Worm (Caenorhabditis elegans) whole organism, L2 larva: Measurements from ENCODE around the gene gex-5.

Source experiments
- C34F6.9 ChIP-seq: fragments of 150-350 bp; optimal IDR thresholded peaks from 2 replicates; lab custom pipeline; 2014; ENCODE audit warnings: missing biosample characterization, missing genetic modification characterization
- F13H6.1 ChIP-seq: sonication (generic microtip); optimal IDR thresholded peaks from 2 replicates; lab custom pipeline; 2016; ENCODE audit warnings: missing genetic modification characterization, missing compliant biosample characterization
- R02D3.7 ChIP-seq: fragments of 150-350 bp; optimal IDR thresholded peaks from 2 replicates; lab custom pipeline; 2014; ENCODE audit warnings: missing biosample characterization, missing genetic modification characterization
- Y55F3AM.14 ChIP-seq: fragments of 200-800 bp; sonication (Bioruptor generic); optimal IDR thresholded peaks from 2 replicates; lab custom pipeline; 2018; ENCODE audit warnings: mild to moderate bottlenecking, missing genetic modification characterization, missing compliant biosample characterization
- ZK546.5 ChIP-seq: sonication (generic microtip); optimal IDR thresholded peaks from 2 replicates; lab custom pipeline; 2017; ENCODE audit warnings: missing biosample characterization, missing genetic modification characterization
- alr-1 ChIP-seq: fragments of 150-350 bp; optimal IDR thresholded peaks from 2 replicates; lab custom pipeline; 2014; ENCODE audit warnings: missing biosample characterization, missing genetic modification characterization
- aly-2 ChIP-seq: fragments of 150-350 bp; optimal IDR thresholded peaks from 2 replicates; lab custom pipeline; 2014; ENCODE audit warnings: missing biosample characterization, missing genetic modification characterization
- ama-1 ChIP-seq: fragments of 150-350 bp; optimal IDR thresholded peaks from 2 replicates; lab custom pipeline; 2018; ENCODE audit warnings: inconsistent platforms
- blmp-1 ChIP-seq: sonication (generic microtip); optimal IDR thresholded peaks from 2 replicates; lab custom pipeline; 2017; ENCODE audit warnings: missing genetic modification characterization, mild to moderate bottlenecking, missing compliant biosample characterization, antibody characterized with exemption, moderate library complexity; ENCODE audit not compliant: insufficient read depth
- ceh-16 ChIP-seq: fragments of 150-350 bp; optimal IDR thresholded peaks from 2 replicates; lab custom pipeline; 2014; ENCODE audit warnings: missing biosample characterization, missing genetic modification characterization
- ceh-82 ChIP-seq: fragments of 150-350 bp; optimal IDR thresholded peaks from 2 replicates; lab custom pipeline; 2014; ENCODE audit warnings: missing biosample characterization, missing genetic modification characterization
- crh-2 ChIP-seq: sonication (generic microtip); optimal IDR thresholded peaks from 2 replicates; lab custom pipeline; 2017; ENCODE audit warnings: missing biosample characterization, missing genetic modification characterization
- dmd-4 ChIP-seq: sonication (generic microtip); optimal IDR thresholded peaks from 2 replicates; lab custom pipeline; 2017; ENCODE audit warnings: missing biosample characterization, missing genetic modification characterization
- egl-27 ChIP-seq: sonication (generic microtip); optimal IDR thresholded peaks from 3 replicates; lab custom pipeline; 2017; ENCODE audit warnings: missing biosample characterization, missing genetic modification reagents, missing genetic modification characterization
- elt-1 ChIP-seq: fragments of 150-350 bp; optimal IDR thresholded peaks from 2 replicates; lab custom pipeline; 2014; ENCODE audit warnings: missing biosample characterization, missing genetic modification characterization
- elt-3 ChIP-seq: sonication (generic microtip); optimal IDR thresholded peaks from 2 replicates; lab custom pipeline; 2017; ENCODE audit warnings: missing biosample characterization, missing genetic modification characterization
- fos-1 ChIP-seq: fragments of 150-350 bp; optimal IDR thresholded peaks from 2 replicates; lab custom pipeline; 2014; ENCODE audit warnings: missing biosample characterization, missing genetic modification characterization
- gmeb-1 ChIP-seq: fragments of 150-350 bp; optimal IDR thresholded peaks from 2 replicates; lab custom pipeline; 2014; ENCODE audit warnings: missing biosample characterization, missing genetic modification characterization
- lin-11 ChIP-seq: fragments of 150-350 bp; sonication (generic microtip); optimal IDR thresholded peaks from 2 replicates; lab custom pipeline; 2014; ENCODE audit warnings: missing biosample characterization, missing genetic modification characterization, inconsistent platforms, mixed read lengths
- lin-13 ChIP-seq: fragments of 150-350 bp; optimal IDR thresholded peaks from 2 replicates; lab custom pipeline; 2014; ENCODE audit warnings: missing biosample characterization, missing genetic modification reagents, missing genetic modification characterization
- lin-39 ChIP-seq: fragments of 150-350 bp; optimal IDR thresholded peaks from 2 replicates; lab custom pipeline; 2014; ENCODE audit warnings: missing biosample characterization, missing genetic modification reagents, missing genetic modification characterization
- lsy-2 ChIP-seq, 2 experiments: fragments of 150-350 bp in 1 of 2; sonication (generic microtip) in 1 of 2; optimal IDR thresholded peaks; 2 replicates each; lab custom pipeline; 2014 to 2017; ENCODE audit warnings: missing biosample characterization in 2 of 2, missing genetic modification characterization in 2 of 2
- mab-5 ChIP-seq: fragments of 150-350 bp; optimal IDR thresholded peaks from 2 replicates; lab custom pipeline; 2014; ENCODE audit warnings: missing biosample characterization, missing genetic modification characterization
- mbf-1 ChIP-seq: sonication (generic microtip); optimal IDR thresholded peaks from 2 replicates; lab custom pipeline; 2017; ENCODE audit warnings: missing biosample characterization, missing genetic modification characterization
- mdl-1 ChIP-seq, 2 experiments: fragments of 150-350 bp in 1 of 2; sonication (generic microtip) in 1 of 2; optimal IDR thresholded peaks; 2 replicates each; lab custom pipeline; 2017; ENCODE audit warnings: missing biosample characterization in 2 of 2, missing genetic modification characterization in 2 of 2
- nhr-10 ChIP-seq: sonication (generic microtip); optimal IDR thresholded peaks from 2 replicates; lab custom pipeline; 2017; ENCODE audit warnings: missing biosample characterization, missing genetic modification characterization
- nhr-12 ChIP-seq: fragments of 150-350 bp; optimal IDR thresholded peaks from 2 replicates; lab custom pipeline; 2014; ENCODE audit warnings: missing biosample characterization, missing genetic modification characterization
- nhr-129 ChIP-seq: fragments of 150-350 bp; optimal IDR thresholded peaks from 2 replicates; lab custom pipeline; 2014; ENCODE audit warnings: missing biosample characterization, missing genetic modification characterization
- nhr-21 ChIP-seq: fragments of 150-350 bp; optimal IDR thresholded peaks from 2 replicates; lab custom pipeline; 2014; ENCODE audit warnings: missing biosample characterization, missing genetic modification characterization
- nhr-237 ChIP-seq: fragments of 150-350 bp; optimal IDR thresholded peaks from 2 replicates; lab custom pipeline; 2014; ENCODE audit warnings: missing biosample characterization, missing genetic modification characterization
- nhr-25 ChIP-seq: fragments of 150-350 bp; sonication (generic microtip); optimal IDR thresholded peaks from 3 replicates; lab custom pipeline; 2014; ENCODE audit warnings: missing biosample characterization, missing genetic modification characterization
- nhr-6 ChIP-seq: fragments of 150-350 bp; optimal IDR thresholded peaks from 2 replicates; lab custom pipeline; 2014; ENCODE audit warnings: missing biosample characterization, missing genetic modification characterization
- nhr-77 ChIP-seq: fragments of 150-350 bp; optimal IDR thresholded peaks from 2 replicates; lab custom pipeline; 2014; ENCODE audit warnings: missing biosample characterization, missing genetic modification characterization
- peb-1 ChIP-seq: fragments of 150-350 bp; optimal IDR thresholded peaks from 2 replicates; lab custom pipeline; 2014; ENCODE audit warnings: missing biosample characterization, missing genetic modification characterization
- sem-4 ChIP-seq: fragments of 150-350 bp; optimal IDR thresholded peaks from 2 replicates; lab custom pipeline; 2014; ENCODE audit warnings: missing biosample characterization, missing genetic modification reagents, missing genetic modification characterization
- skn-1 ChIP-seq: sonication (generic microtip); optimal IDR thresholded peaks from 2 replicates; lab custom pipeline; 2017; ENCODE audit warnings: missing biosample characterization, missing genetic modification characterization
- sma-3 ChIP-seq: sonication (generic microtip); optimal IDR thresholded peaks from 2 replicates; lab custom pipeline; 2016; ENCODE audit warnings: missing genetic modification reagents, missing genetic modification characterization, missing compliant biosample characterization
- sma-9 ChIP-seq, 2 experiments: fragments of 150-350 bp in 1 of 2; sonication (generic microtip) in 1 of 2; optimal IDR thresholded peaks; 2 replicates each; lab custom pipeline; 2014 to 2016; ENCODE audit warnings: missing genetic modification characterization in 2 of 2, mild to moderate bottlenecking in 1 of 2, missing biosample characterization in 1 of 2, missing compliant biosample characterization in 1 of 2, missing genetic modification reagents in 1 of 2, moderate library complexity in 1 of 2
- snpc-4 ChIP-seq: fragments of 150-350 bp; optimal IDR thresholded peaks from 2 replicates; lab custom pipeline; 2014; ENCODE audit warnings: missing biosample characterization, missing genetic modification characterization
- unc-39 ChIP-seq: fragments of 150-350 bp; optimal IDR thresholded peaks from 2 replicates; lab custom pipeline; 2014; ENCODE audit warnings: missing biosample characterization, missing genetic modification characterization
- unc-55 ChIP-seq: fragments of 150-350 bp; sonication (generic microtip); optimal IDR thresholded peaks from 3 replicates; lab custom pipeline; 2014; ENCODE audit warnings: missing biosample characterization, missing genetic modification reagents, missing genetic modification characterization
- unc-62 ChIP-seq: fragments of 150-350 bp; optimal IDR thresholded peaks from 2 replicates; lab custom pipeline; 2014; ENCODE audit warnings: missing biosample characterization, missing genetic modification reagents, missing genetic modification characterization
- zag-1 ChIP-seq: fragments of 150-350 bp; optimal IDR thresholded peaks from 2 replicates; lab custom pipeline; 2014; ENCODE audit warnings: missing biosample characterization, missing genetic modification characterization
- ztf-1 ChIP-seq: fragments of 200-800 bp; sonication (Bioruptor generic); conservative IDR thresholded peaks from 2 replicates; pipeline ENCODE4 v1.3.6; 2022; ENCODE audit warnings: missing genetic modification characterization, missing compliant biosample characterization
- ztf-11 ChIP-seq: sonication (generic microtip); optimal IDR thresholded peaks from 2 replicates; lab custom pipeline; 2017; ENCODE audit warnings: missing biosample characterization, missing genetic modification characterization
- ztf-4 ChIP-seq: fragments of 150-350 bp; optimal IDR thresholded peaks from 2 replicates; lab custom pipeline; 2014; ENCODE audit warnings: missing biosample characterization, missing genetic modification characterization

The gex-5 gene

DNA sequence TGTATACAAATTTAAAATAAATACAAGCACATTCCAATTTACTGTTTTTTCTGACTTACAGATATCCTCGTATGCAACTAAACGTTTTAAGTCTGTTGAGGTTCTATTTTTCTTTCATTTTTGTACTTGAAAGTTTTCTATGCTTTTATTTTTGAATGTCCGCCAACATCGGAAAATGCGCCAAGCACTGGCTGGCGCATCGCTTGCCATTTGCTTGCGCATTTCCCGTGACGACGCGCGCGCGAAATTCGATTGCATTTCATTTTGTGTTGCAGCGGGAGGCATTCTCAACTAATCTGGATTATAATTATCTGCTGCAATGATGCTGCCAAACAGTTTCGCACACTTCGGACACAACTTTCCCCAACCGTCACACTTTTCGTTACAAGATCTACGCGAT, 24.8 kb downstream of the gex-5 start, which contains the start of gene fbxl-2 (continued):
- TF ChIP-seq ZK546.5 (tag; lab: Kevin White, UChicago) (peak; percentile 76), unc-39 (no peak), mdl-1 (tag; optimal IDR thresholded peaks at IDR 0.05; lab: Kevin White, UChicago) (peak in 1 of 2 experiments; percentile 71), alr-1 (tag; lab: Kevin White, UChicago) (no peak), aly-2 (tag; lab: Kevin White, UChicago) (no peak), nhr-12 (tag; lab: Kevin White, UChicago) (no peak)
- TF ChIP-seq, all 48 proteins: peak for 33

ce11 chrIII:4754001-4754561, 27.7 kb downstream of the gex-5 start, which contains the start of the genes rps-0 and rbg-3:
rps-0 (minus strand) TSS chrIII:4754051.
rbg-3 (plus strand) TSS chrIII:4754424.
- TF ChIP-seq skn-1 (tag; lab: Kevin White, UChicago): peak; percentile 79
- TF ChIP-seq lsy-2 (tag; optimal IDR thresholded peaks at IDR 0.05; lab: Kevin White, UChicago): peak; percentile 91 to 98
- peak; percentile 28 for TF ChIP-seq unc-62 (GFP tag; lab: Kevin White, UChicago)
- TF ChIP-seq aly-2 (tag; lab: Kevin White, UChicago): no peak
- TF ChIP-seq blmp-1: peak; percentile 69
- peak; percentile 89 for TF ChIP-seq sma-9 (GFP tag; optimal IDR thresholded peaks at IDR 0.05; lab: Kevin White, UChicago)
- TF ChIP-seq sma-9 (tag; optimal IDR thresholded peaks at IDR 0.05; lab: Kevin White, UChicago): no peak
- peak; percentile 27 for TF ChIP-seq zag-1
- TF ChIP-seq egl-27: peak; percentile 80
- peak; percentile 91 for TF ChIP-seq sem-4 (tag; lab: Kevin White, UChicago)
- TF ChIP-seq snpc-4 (tag; lab: Kevin White, UChicago): peak; percentile 44
- no peak for TF ChIP-seq elt-3 (tag; lab: Kevin White, UChicago)
- peak; percentile 97 for TF ChIP-seq R02D3.7
- no peak for TF ChIP-seq Y55F3AM.14 (GFP tag; lab: Kevin White, UChicago)
- no peak for TF ChIP-seq lin-39
- TF ChIP-seq dmd-4: no peak
- TF ChIP-seq mbf-1 (tag; lab: Kevin White, UChicago): no peak
- TF ChIP-seq nhr-77 (tag; lab: Kevin White, UChicago): peak; percentile 51
- TF ChIP-seq ztf-4: peak; percentile 80
- TF ChIP-seq nhr-6 (tag; lab: Kevin White, UChicago): peak; percentile 91
- TF ChIP-seq ztf-1: no peak
- TF ChIP-seq alr-1 (tag; lab: Kevin White, UChicago): no peak
- no peak for TF ChIP-seq unc-39
- no peak for TF ChIP-seq nhr-237 (tag; lab: Kevin White, UChicago)
- no peak for TF ChIP-seq peb-1 (tag; lab: Kevin White, UChicago)
- peak; percentile 92 for TF ChIP-seq fos-1
- TF ChIP-seq unc-55: peak; percentile 97
- peak; percentile 68 for TF ChIP-seq ceh-16 (tag; lab: Kevin White, UChicago)
- peak; percentile 64 for TF ChIP-seq ama-1 (lab: Kevin White, UChicago)
- peak; percentile 94 for TF ChIP-seq nhr-129 (tag; lab: Kevin White, UChicago)
- peak; percentile 89 for TF ChIP-seq lin-11 (tag; lab: Kevin White, UChicago)
- TF ChIP-seq mdl-1 (tag; optimal IDR thresholded peaks at IDR 0.05; lab: Kevin White, UChicago): peak in 1 of 2 experiments; percentile 45
- peak; percentile 95 for TF ChIP-seq nhr-25 (tag; lab: Kevin White, UChicago)
- no peak for TF ChIP-seq nhr-10 (tag; lab: Kevin White, UChicago)
- TF ChIP-seq ztf-11 (tag; lab: Kevin White, UChicago): no peak
- TF ChIP-seq nhr-21: peak; percentile 93
- peak; percentile 95 for TF ChIP-seq sma-3 (GFP tag; lab: Kevin White, UChicago)
- TF ChIP-seq F13H6.1 (tag; lab: Kevin White, UChicago): peak; percentile 86
- TF ChIP-seq ceh-82 (tag; lab: Kevin White, UChicago): peak; percentile 57
- TF ChIP-seq ZK546.5 (tag; lab: Kevin White, UChicago): peak; percentile 73
- peak; percentile 97 for TF ChIP-seq C34F6.9 (tag; lab: Kevin White, UChicago)
- TF ChIP-seq crh-2 (tag; lab: Kevin White, UChicago): peak; percentile 94
- peak; percentile 93 for TF ChIP-seq gmeb-1 (tag; lab: Kevin White, UChicago)
- no peak for TF ChIP-seq elt-1 (tag; lab: Kevin White, UChicago)
- peak; percentile 94 for TF ChIP-seq lin-13 (GFP tag; lab: Kevin White, UChicago)
- TF ChIP-seq nhr-12 (tag; lab: Kevin White, UChicago): no peak
- TF ChIP-seq mab-5: peak; percentile 85
